Fruit fly (Drosophila melanogaster) whole organism, adult: Measurements from ENCODE around the gene CG14636.

ENCODE experiments used
- CG11617 ChIP-seq: fragments of 200-800 bp; sonication (Bioruptor generic); optimal IDR thresholded peaks from 2 replicates; lab custom pipeline; 2017; ENCODE audit warnings: mild to moderate bottlenecking, missing biosample characterization, missing genetic modification reagents, missing genetic modification characterization
- CG14711 ChIP-seq: fragments of 200-800 bp; sonication (Bioruptor generic); optimal IDR thresholded peaks from 2 replicates; lab custom pipeline; 2018; ENCODE audit warnings: missing biosample characterization, mild to moderate bottlenecking, missing genetic modification characterization, moderate library complexity
- CG1620 ChIP-seq: fragments of 200-800 bp; sonication (Bioruptor generic); optimal IDR thresholded peaks from 2 replicates; lab custom pipeline; 2016; ENCODE audit warnings: missing biosample characterization, missing genetic modification characterization
- CG5204 ChIP-seq: fragments of 200-800 bp; sonication (Bioruptor generic); optimal IDR thresholded peaks from 2 replicates; lab custom pipeline; 2016; ENCODE audit warnings: missing biosample characterization, missing genetic modification characterization
- CG7101 ChIP-seq: fragments of 200-800 bp; sonication (Bioruptor generic); optimal IDR thresholded peaks from 2 replicates; lab custom pipeline; 2018; ENCODE audit warnings: missing biosample characterization, mild to moderate bottlenecking, missing genetic modification characterization, moderate library complexity
- Clk ChIP-seq: fragments of 200-800 bp; sonication (Bioruptor generic); optimal IDR thresholded peaks from 2 replicates; lab custom pipeline; 2017; ENCODE audit warnings: missing biosample characterization, missing genetic modification characterization
- Crg-1 ChIP-seq: fragments of 200-800 bp; sonication (Bioruptor generic); optimal IDR thresholded peaks from 2 replicates; lab custom pipeline; 2016; ENCODE audit warnings: missing biosample characterization, missing genetic modification characterization
- Hr96 ChIP-seq: fragments of 200-800 bp; sonication (Bioruptor generic); optimal IDR thresholded peaks from 2 replicates; lab custom pipeline; 2016; ENCODE audit warnings: missing biosample characterization, missing genetic modification characterization
- Mnt ChIP-seq: fragments of 200-800 bp; sonication (Bioruptor generic); optimal IDR thresholded peaks from 2 replicates; lab custom pipeline; 2016; ENCODE audit warnings: missing biosample characterization, mild to moderate bottlenecking, missing genetic modification characterization
- bab1 ChIP-seq: fragments of 200-800 bp; sonication (Bioruptor generic); optimal IDR thresholded peaks from 3 replicates; lab custom pipeline; 2019; ENCODE audit warnings: missing biosample characterization, mild to moderate bottlenecking, missing genetic modification characterization, moderate library complexity
- cic ChIP-seq: fragments of 200-800 bp; sonication (Bioruptor generic); optimal IDR thresholded peaks from 2 replicates; lab custom pipeline; 2017; ENCODE audit warnings: missing biosample characterization, mild to moderate bottlenecking, missing genetic modification characterization, moderate library complexity
- cnc ChIP-seq, 2 experiments: fragments of >200 bp; optimal IDR thresholded peaks; 2 replicates each; lab custom pipeline; 2017
- kay ChIP-seq: fragments of 200-800 bp; sonication (Bioruptor generic); peaks from one replicate; lab custom pipeline; 2016; ENCODE audit warnings: missing biosample characterization, missing genetic modification characterization, borderline replicate concordance
- toe ChIP-seq: fragments of 200-800 bp; sonication (Bioruptor generic); optimal IDR thresholded peaks from 2 replicates; lab custom pipeline; 2016; ENCODE audit warnings: missing biosample characterization, missing genetic modification characterization

DNA sequence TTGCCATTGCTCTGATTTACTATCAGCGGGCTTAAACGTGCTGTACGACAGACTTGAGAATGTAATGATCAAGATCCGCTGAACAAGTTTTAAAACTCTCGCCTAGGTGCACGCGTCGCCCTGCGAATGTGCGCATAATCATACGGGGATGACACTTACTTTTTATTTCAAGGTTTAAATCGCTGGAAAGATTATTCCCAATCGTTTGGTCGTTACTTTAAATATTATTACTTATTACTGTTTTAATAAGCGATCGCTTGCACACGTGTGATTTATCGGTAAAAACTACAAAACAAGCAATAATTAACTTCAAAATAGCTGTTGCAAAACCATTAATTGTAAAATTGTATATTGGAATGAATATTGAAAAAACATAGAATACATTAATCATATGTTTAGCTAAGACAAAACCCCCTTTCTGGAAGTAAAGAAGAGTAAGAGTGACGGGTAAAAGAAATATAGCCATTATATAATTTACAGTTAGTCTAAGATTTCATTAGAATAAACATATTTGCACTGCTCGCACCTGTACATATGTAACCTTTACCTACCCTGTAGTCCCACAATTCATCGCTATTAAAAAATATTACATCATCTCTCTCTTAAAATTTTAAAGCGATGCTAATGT, 14.1 kb upstream of the CG14636 start, which contains the start of gene DhpD:
- TF ChIP-seq Clk (GFP tag; lab: Kevin White, UChicago), result peak; percentile 38
- TF ChIP-seq cic (GFP tag; lab: Kevin White, UChicago), result no peak
- peak; percentile 91 for TF ChIP-seq bab1 (GFP tag; lab: Kevin White, UChicago)
- no peak for TF ChIP-seq kay (GFP tag; lab: Kevin White, UChicago)
- TF ChIP-seq CG7101 (tag; lab: Kevin White, UChicago), result peak; percentile 88
- TF ChIP-seq CG14711 (tag; lab: Kevin White, UChicago), result peak; percentile 77
- peak; percentile 82 for TF ChIP-seq CG11617 (GFP tag; lab: Kevin White, UChicago)
- peak; percentile 80 for TF ChIP-seq CG1620
- peak; percentile 82 for TF ChIP-seq CG5204
- TF ChIP-seq Crg-1 (GFP tag; lab: Kevin White, UChicago), result peak; percentile 36
- TF ChIP-seq Hr96, result peak; percentile 77
- no peak for TF ChIP-seq cnc (optimal IDR thresholded peaks at IDR 0.05; lab: Kevin White, UChicago)
- TF ChIP-seq Mnt (GFP tag; lab: Kevin White, UChicago), result peak; percentile 71
- peak; percentile 83 for TF ChIP-seq toe (GFP tag; lab: Kevin White, UChicago)
